Worm (Caenorhabditis elegans) whole organism, early embryonic: ENCODE measurements around the gene gldi-10.

Source experiments
- B0310.2 ChIP-seq: sonication (generic microtip); optimal IDR thresholded peaks from 2 replicates; lab custom pipeline; 2016; ENCODE audit warnings: mild to moderate bottlenecking, missing genetic modification characterization, missing compliant biosample characterization
- F13C5.2 ChIP-seq: sonication (generic microtip); optimal IDR thresholded peaks from 2 replicates; lab custom pipeline; 2017; ENCODE audit warnings: mild to moderate bottlenecking, missing genetic modification characterization, inconsistent platforms, missing compliant biosample characterization
- aly-1 ChIP-seq: sonication (generic microtip); optimal IDR thresholded peaks from 2 replicates; lab custom pipeline; 2016; ENCODE audit warnings: missing genetic modification characterization, missing compliant biosample characterization
- ama-1 ChIP-seq: fragments of 150-350 bp; optimal IDR thresholded peaks from 2 replicates; lab custom pipeline; 2014
- ceh-13 ChIP-seq: fragments of 200-800 bp; sonication (Bioruptor generic); optimal IDR thresholded peaks from 2 replicates; lab custom pipeline; 2018; ENCODE audit warnings: mild to moderate bottlenecking, missing genetic modification characterization, missing compliant biosample characterization
- ceh-36 ChIP-seq: sonication (generic microtip); optimal IDR thresholded peaks from 2 replicates; lab custom pipeline; 2016; ENCODE audit warnings: missing genetic modification characterization, inconsistent platforms, missing compliant biosample characterization
- ets-7 ChIP-seq: sonication (generic microtip); optimal IDR thresholded peaks from 2 replicates; lab custom pipeline; 2016; ENCODE audit warnings: missing genotype, missing genetic modification characterization, missing compliant biosample characterization
- flt-1 ChIP-seq: fragments of 200-800 bp; sonication (Bioruptor generic); IDR thresholded peaks from 2 replicates; pipeline ENCODE4 v1.3.6; 2022; ENCODE audit warnings: missing genetic modification characterization, missing compliant biosample characterization
- hmbx-1 ChIP-seq: sonication (generic microtip); optimal IDR thresholded peaks from 2 replicates; lab custom pipeline; 2016; ENCODE audit warnings: mild to moderate bottlenecking, missing genetic modification characterization, missing compliant biosample characterization
- hmg-4 ChIP-seq: fragments of 200-800 bp; sonication (Bioruptor generic); optimal IDR thresholded peaks from 2 replicates; lab custom pipeline; 2018; ENCODE audit warnings: mild to moderate bottlenecking, missing genetic modification characterization, missing compliant biosample characterization
- hnd-1 ChIP-seq: sonication (generic microtip); optimal IDR thresholded peaks from 2 replicates; lab custom pipeline; 2016; ENCODE audit warnings: missing genetic modification characterization, missing compliant biosample characterization
- pes-1 ChIP-seq: fragments of 200-800 bp; sonication (Bioruptor generic); IDR thresholded peaks from 2 replicates; pipeline ENCODE4 v1.3.6; 2022; ENCODE audit warnings: missing genetic modification reagents, missing genetic modification characterization, missing compliant biosample characterization
- scrt-1 ChIP-seq: fragments of 200-800 bp; sonication (Bioruptor generic); IDR thresholded peaks from 2 replicates; pipeline ENCODE4 v1.3.6; 2022; ENCODE audit warnings: missing genetic modification characterization, missing compliant biosample characterization
- sea-1 ChIP-seq: fragments of 200-800 bp; sonication (Bioruptor generic); conservative IDR thresholded peaks from 2 replicates; pipeline ENCODE4 v1.3.6; 2022; ENCODE audit warnings: missing genetic modification characterization, missing compliant biosample characterization
- tbx-11 ChIP-seq: fragments of 200-800 bp; sonication (Bioruptor generic); IDR thresholded peaks from 2 replicates; pipeline ENCODE4 v1.3.6; 2022; ENCODE audit warnings: missing genetic modification characterization, missing compliant biosample characterization
- tbx-37 ChIP-seq: fragments of 200-800 bp; sonication (Bioruptor generic); conservative IDR thresholded peaks from 2 replicates; pipeline ENCODE4 v1.3.6; 2022; ENCODE audit warnings: missing genetic modification reagents, missing genetic modification characterization, missing compliant biosample characterization
- tra-4 ChIP-seq: sonication (generic microtip); optimal IDR thresholded peaks from 2 replicates; lab custom pipeline; 2017; ENCODE audit warnings: missing genetic modification characterization, missing compliant biosample characterization

gldi-10 gene

DNA sequence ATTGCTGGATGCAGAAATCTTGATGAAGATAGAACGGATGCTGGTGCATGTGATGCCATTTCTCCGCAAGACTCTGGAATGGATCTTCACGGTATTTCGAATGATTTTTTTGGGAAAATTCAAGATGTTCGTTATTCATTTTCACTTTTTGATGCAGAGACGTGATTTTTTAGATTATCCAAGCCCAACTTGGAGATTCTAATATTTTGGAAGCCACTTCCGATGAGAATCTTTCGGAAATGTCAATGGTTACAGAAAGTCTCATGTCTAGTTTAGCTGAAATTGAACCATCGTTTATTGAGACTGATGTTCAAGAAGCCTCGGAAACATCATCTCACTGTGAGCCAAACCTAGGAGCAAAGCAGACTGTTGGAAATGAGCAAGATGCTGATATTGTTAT is 1.8 kb downstream of the gldi-10 start:
- no peak for TF ChIP-seq hnd-1 (tag; lab: Kevin White, UChicago)
- TF ChIP-seq hmbx-1 (tag; lab: Kevin White, UChicago) = no peak
- TF ChIP-seq pes-1 (GFP tag; lab: Robert Waterston, UW) = no peak
- no peak for TF ChIP-seq tra-4 (tag; lab: Kevin White, UChicago)
- no peak for TF ChIP-seq aly-1 (tag; lab: Kevin White, UChicago)
- no peak for TF ChIP-seq ceh-36 (tag; lab: Kevin White, UChicago)
- TF ChIP-seq ets-7 (tag; lab: Kevin White, UChicago) = no peak
- no peak for TF ChIP-seq tbx-37 (GFP tag; lab: Robert Waterston, UW)
- no peak for TF ChIP-seq ceh-13 (GFP tag; lab: Kevin White, UChicago)
- no peak for TF ChIP-seq ama-1 (lab: Kevin White, UChicago)
- TF ChIP-seq scrt-1 (GFP tag; lab: Robert Waterston, UW) = no peak
- TF ChIP-seq hmg-4 = no peak
- no peak for TF ChIP-seq B0310.2 (tag; lab: Kevin White, UChicago)
- TF ChIP-seq flt-1 (GFP tag; lab: Robert Waterston, UW) = no peak
- TF ChIP-seq sea-1 (GFP tag; lab: Robert Waterston, UW) = no peak
- no peak for TF ChIP-seq F13C5.2
- no peak for TF ChIP-seq tbx-11 (GFP tag; lab: Robert Waterston, UW)

DNA sequence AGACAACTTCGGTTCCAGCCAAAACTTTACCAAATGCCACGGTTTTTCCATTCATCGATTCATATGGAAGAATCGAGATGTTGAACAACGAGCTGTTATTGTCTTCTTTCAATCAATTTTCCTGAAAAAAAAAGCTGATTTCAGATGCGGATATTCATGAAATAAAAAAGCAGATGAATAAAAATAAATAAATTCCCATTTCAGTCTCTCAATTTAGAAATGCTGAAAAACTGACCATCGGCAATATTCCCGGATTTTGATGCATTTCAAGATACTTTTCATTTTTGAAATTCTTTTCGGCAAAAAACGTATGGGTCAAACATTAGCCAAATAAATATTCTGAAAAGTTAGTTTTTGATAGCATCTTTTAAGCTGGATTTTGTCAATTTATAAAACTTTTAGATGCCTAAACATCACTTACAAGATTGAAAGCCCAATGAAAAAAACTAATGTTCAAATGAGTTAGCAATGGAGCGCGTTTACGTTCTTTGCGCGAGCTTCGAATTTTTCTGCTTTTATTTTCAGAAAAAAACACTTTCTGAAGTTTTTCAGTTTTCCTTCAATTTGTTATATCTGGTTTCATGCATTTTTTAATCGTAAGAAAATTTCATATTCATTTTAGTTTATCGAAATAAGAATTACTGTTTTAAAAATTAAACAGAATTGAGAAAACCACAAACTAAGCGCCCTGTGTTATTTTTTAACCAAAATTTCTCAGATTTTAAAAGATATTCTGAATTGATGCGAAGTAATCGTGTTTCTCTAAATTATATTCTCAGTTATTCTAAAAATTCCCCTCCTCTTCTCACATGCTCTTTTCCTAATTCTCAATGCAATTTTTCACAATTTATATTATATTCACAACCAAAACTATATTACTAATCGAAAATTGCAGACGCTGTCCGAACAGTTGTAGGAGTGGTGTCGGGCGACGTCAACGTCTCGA is 5.3 kb downstream of the gldi-10 start, which contains the start of the genes C01F6.14 and fem-3:
Gene C01F6.14, minus strand, starts transcription at position 51 of the 946 bp plus-strand sequence.
Gene fem-3, plus strand, starts transcription at position 896 of the 946 bp plus-strand sequence.
- TF ChIP-seq sea-1 (GFP tag; lab: Robert Waterston, UW) = no peak
- TF ChIP-seq scrt-1 (GFP tag; lab: Robert Waterston, UW) = no peak
- no peak for TF ChIP-seq pes-1 (GFP tag; lab: Robert Waterston, UW)
- no peak for TF ChIP-seq B0310.2 (tag; lab: Kevin White, UChicago)
- TF ChIP-seq tra-4 (tag; lab: Kevin White, UChicago) = no peak
- TF ChIP-seq flt-1 (GFP tag; lab: Robert Waterston, UW) = no peak
- no peak for TF ChIP-seq hmbx-1 (tag; lab: Kevin White, UChicago)
- no peak for TF ChIP-seq tbx-11 (GFP tag; lab: Robert Waterston, UW)
- TF ChIP-seq ceh-36 (tag; lab: Kevin White, UChicago) = no peak
- no peak for TF ChIP-seq hnd-1 (tag; lab: Kevin White, UChicago)
- TF ChIP-seq tbx-37 (GFP tag; lab: Robert Waterston, UW) = no peak
- no peak for TF ChIP-seq ets-7 (tag; lab: Kevin White, UChicago)
- no peak for TF ChIP-seq ceh-13 (GFP tag; lab: Kevin White, UChicago)
- no peak for TF ChIP-seq F13C5.2
- TF ChIP-seq ama-1 (lab: Kevin White, UChicago) = no peak
- TF ChIP-seq hmg-4 = no peak
- TF ChIP-seq aly-1 (tag; lab: Kevin White, UChicago) = no peak

DNA sequence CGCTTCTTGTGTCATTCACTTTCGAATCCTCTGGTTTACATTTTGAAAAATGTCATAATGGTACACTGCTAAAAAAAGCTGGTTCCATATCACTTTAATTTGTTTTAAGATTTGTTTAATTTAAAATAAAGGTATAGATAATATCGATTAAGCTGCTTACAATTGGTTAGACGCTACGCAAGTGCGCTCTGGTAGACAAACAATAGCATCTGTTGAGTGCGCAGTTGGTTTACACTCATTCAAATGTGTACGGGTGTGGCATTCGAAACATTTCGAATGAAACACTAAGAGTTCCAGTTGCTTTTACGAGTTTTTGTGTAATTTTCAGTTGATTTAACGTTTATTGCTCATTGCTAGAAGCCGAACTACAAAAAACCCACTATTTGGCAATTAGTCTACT is 8.4 kb downstream of the gldi-10 start:
- TF ChIP-seq hnd-1 (tag; lab: Kevin White, UChicago) (no peak), F13C5.2 (peak; percentile 36), tbx-37 (GFP tag; lab: Robert Waterston, UW) (no peak), ets-7 (tag; lab: Kevin White, UChicago) (no peak), tbx-11 (GFP tag; lab: Robert Waterston, UW) (no peak), scrt-1 (GFP tag; lab: Robert Waterston, UW) (no peak)

DNA sequence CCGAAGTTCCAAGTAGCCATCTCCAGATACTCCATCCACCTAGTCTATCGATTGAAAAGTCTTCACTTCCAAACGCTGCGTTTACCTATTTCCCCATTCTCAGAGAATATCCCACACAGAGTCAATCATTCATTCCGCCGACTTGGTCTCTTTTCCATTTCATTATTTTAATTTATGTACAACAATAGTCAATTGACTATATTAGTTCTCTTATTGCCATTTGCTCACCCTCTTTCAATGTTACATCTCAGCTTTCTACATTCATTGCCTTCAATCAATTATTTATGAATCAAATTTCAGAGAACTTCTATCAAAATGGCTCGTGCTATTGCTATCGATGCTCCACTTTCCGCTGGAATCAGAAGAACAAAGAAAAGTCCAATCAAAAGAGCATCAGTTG is 9.6 kb downstream of the gldi-10 start, which contains the start of gene aly-1:
Gene aly-1, plus strand, starts transcription at position 301 of the 400 bp plus-strand sequence.
- TF ChIP-seq tbx-37 (GFP tag; lab: Robert Waterston, UW) (no peak), hmg-4 (no peak), ceh-36 (tag; lab: Kevin White, UChicago) (no peak), B0310.2 (tag; lab: Kevin White, UChicago) (no peak), pes-1 (GFP tag; lab: Robert Waterston, UW) (no peak), scrt-1 (GFP tag; lab: Robert Waterston, UW) (no peak), flt-1 (GFP tag; lab: Robert Waterston, UW) (no peak), hnd-1 (tag; lab: Kevin White, UChicago) (no peak), F13C5.2 (no peak), tbx-11 (GFP tag; lab: Robert Waterston, UW) (no peak), aly-1 (tag; lab: Kevin White, UChicago) (no peak), ama-1 (lab: Kevin White, UChicago) (no peak)

DNA sequence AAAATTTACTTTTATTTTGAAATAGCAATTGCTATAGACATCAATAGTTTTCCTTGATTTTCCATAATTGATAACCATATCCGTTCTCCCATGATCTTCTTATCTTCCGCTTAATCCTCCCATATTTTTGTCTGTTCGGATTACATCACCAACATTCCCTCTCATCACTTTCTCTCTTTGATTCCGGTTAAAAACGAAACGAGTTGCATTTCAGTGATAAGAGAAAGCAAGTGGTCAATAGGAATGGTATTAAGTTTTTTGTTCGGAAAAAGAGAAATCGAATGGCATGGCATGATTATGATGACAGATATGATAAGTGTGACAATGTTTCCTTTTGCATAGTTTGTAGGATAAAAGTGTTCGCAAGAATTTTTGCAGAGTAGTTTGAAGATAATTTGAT is 13.0 kb downstream of the gldi-10 start:
- TF ChIP-seq ama-1 (lab: Kevin White, UChicago) (no peak), aly-1 (tag; lab: Kevin White, UChicago) (no peak), hmg-4 (no peak), ceh-36 (tag; lab: Kevin White, UChicago) (no peak), tbx-37 (GFP tag; lab: Robert Waterston, UW) (no peak), pes-1 (GFP tag; lab: Robert Waterston, UW) (no peak), hnd-1 (tag; lab: Kevin White, UChicago) (no peak), ceh-13 (GFP tag; lab: Kevin White, UChicago) (no peak), hmbx-1 (tag; lab: Kevin White, UChicago) (no peak), scrt-1 (GFP tag; lab: Robert Waterston, UW) (no peak), flt-1 (GFP tag; lab: Robert Waterston, UW) (no peak), F13C5.2 (no peak), ets-7 (tag; lab: Kevin White, UChicago) (no peak), B0310.2 (tag; lab: Kevin White, UChicago) (no peak), tra-4 (tag; lab: Kevin White, UChicago) (no peak)

DNA sequence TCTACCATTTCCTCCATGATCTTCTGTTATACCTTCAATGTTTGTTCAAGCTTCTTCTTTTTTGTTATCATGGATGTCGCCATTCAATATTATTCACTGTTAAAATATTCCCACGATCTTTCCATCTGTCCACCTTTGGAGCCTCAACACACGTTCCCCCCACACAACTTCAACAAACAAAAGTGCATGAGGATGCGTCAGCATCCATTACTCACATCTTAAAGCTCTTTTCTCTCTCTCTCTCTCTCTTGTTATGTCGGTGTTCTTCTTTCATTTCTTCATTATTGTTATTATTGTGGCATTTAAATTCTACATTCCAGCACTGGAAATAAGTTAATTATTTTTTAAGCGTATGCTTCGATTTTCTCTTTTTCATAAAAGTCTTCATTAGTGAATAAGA is 15.0 kb downstream of the gldi-10 start:
- TF ChIP-seq hnd-1 (tag; lab: Kevin White, UChicago) (no peak), F13C5.2 (no peak), pes-1 (GFP tag; lab: Robert Waterston, UW) (no peak), sea-1 (GFP tag; lab: Robert Waterston, UW) (no peak), ets-7 (tag; lab: Kevin White, UChicago) (no peak), scrt-1 (GFP tag; lab: Robert Waterston, UW) (no peak), ceh-36 (tag; lab: Kevin White, UChicago) (no peak), hmg-4 (no peak), hmbx-1 (tag; lab: Kevin White, UChicago) (no peak)
